Worm (Caenorhabditis elegans) whole organism, L1 larva: ENCODE results near the gene adm-2.

Source experiments
- C16A3.4 ChIP-seq: fragments of 150-350 bp; optimal IDR thresholded peaks from 2 replicates; lab custom pipeline; 2014; ENCODE audit warnings: missing biosample characterization, missing genetic modification characterization
- blmp-1 ChIP-seq: fragments of 150-350 bp; optimal IDR thresholded peaks from 2 replicates; lab custom pipeline; 2014; ENCODE audit warnings: missing biosample characterization, missing genetic modification characterization
- ceh-82 ChIP-seq, 3 experiments: fragments of 150-350 bp in 1 of 3; sonication (generic microtip) in 2 of 3; optimal IDR thresholded peaks; 2 replicates each; lab custom pipeline; 2014 to 2017; ENCODE audit warnings: missing biosample characterization in 3 of 3, missing genetic modification characterization in 3 of 3
- ces-1 ChIP-seq: fragments of 150-350 bp; optimal IDR thresholded peaks from 2 replicates; lab custom pipeline; 2014; ENCODE audit warnings: missing biosample characterization, missing genetic modification reagents, missing genetic modification characterization
- elt-3 ChIP-seq, 6 experiments: fragments of 150-350 bp in 1 of 6; sonication (generic microtip); optimal IDR thresholded peaks; 2 replicates each; lab custom pipeline; 2017 to 2018; ENCODE audit warnings: missing biosample characterization in 6 of 6, missing genetic modification characterization in 6 of 6, inconsistent platforms in 1 of 6
- lin-15B ChIP-seq: fragments of 150-350 bp; sonication (generic microtip); optimal IDR thresholded peaks from 3 replicates; lab custom pipeline; 2014; ENCODE audit warnings: missing biosample characterization, missing genetic modification characterization
- mdl-1 ChIP-seq, 2 experiments: fragments of 150-350 bp; optimal IDR thresholded peaks; 2 replicates each; lab custom pipeline; 2014 to 2017; ENCODE audit warnings: missing biosample characterization in 2 of 2, missing genetic modification characterization in 2 of 2, inconsistent platforms in 1 of 2
- nhr-76 ChIP-seq: sonication (generic microtip); optimal IDR thresholded peaks from 2 replicates; lab custom pipeline; 2017; ENCODE audit warnings: missing biosample characterization, missing genetic modification characterization
- skn-1 ChIP-seq: fragments of 150-350 bp; optimal IDR thresholded peaks from 2 replicates; lab custom pipeline; 2014; ENCODE audit warnings: missing biosample characterization, missing genetic modification characterization
- sox-4 ChIP-seq: sonication (generic microtip); optimal IDR thresholded peaks from 2 replicates; lab custom pipeline; 2016; ENCODE audit warnings: missing genetic modification characterization, missing compliant biosample characterization
- tbx-2 ChIP-seq: sonication (generic microtip); optimal IDR thresholded peaks from 2 replicates; lab custom pipeline; 2016; ENCODE audit warnings: missing genetic modification characterization, missing compliant biosample characterization
- ztf-11 ChIP-seq, 2 experiments: sonication (generic microtip); optimal IDR thresholded peaks; 2 replicates each; lab custom pipeline; 2016 to 2017; ENCODE audit warnings: missing genetic modification characterization in 2 of 2, missing biosample characterization in 1 of 2, missing compliant biosample characterization in 1 of 2

DNA sequence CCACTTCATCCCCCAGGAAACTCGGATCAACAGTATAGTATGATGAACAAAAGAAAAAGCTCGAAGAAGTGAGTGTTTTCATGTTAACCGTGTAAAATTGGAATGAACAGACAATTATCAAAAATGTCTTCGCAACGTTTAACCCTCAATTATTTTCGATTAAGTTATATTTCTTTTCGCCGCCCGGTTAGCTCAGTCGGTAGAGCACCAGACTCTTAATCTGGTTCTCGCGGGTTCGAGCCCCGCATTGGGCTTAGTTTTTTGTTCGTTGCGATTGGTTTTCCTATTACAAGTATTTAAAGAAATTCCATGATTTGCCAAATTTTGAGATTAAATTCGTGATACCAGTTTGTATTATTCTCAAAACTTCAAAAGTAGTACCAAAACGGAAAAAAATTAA is 42.0 kb downstream of the adm-2 start:
- TF ChIP-seq blmp-1 (tag; lab: Kevin White, UChicago) (no peak), C16A3.4 (tag; lab: Kevin White, UChicago) (no peak), elt-3 (tag; optimal IDR thresholded peaks at IDR 0.05; lab: Kevin White, UChicago) (no peak), sox-4 (no peak), ces-1 (GFP tag; lab: Kevin White, UChicago) (no peak), lin-15B (no peak), ztf-11 (tag; optimal IDR thresholded peaks at IDR 0.05; lab: Kevin White, UChicago) (no peak), mdl-1 (tag; optimal IDR thresholded peaks at IDR 0.05; lab: Kevin White, UChicago) (no peak), tbx-2 (no peak), ceh-82 (tag; optimal IDR thresholded peaks at IDR 0.05; lab: Kevin White, UChicago) (no peak), nhr-76 (tag; lab: Kevin White, UChicago) (no peak), skn-1 (tag; lab: Kevin White, UChicago) (no peak)
